Worm (Caenorhabditis elegans) whole organism, L3 larva: ENCODE results near the gene dyf-11.

Experiments
- R02D3.7 ChIP-seq: fragments of 150-350 bp; optimal IDR thresholded peaks from 2 replicates; lab custom pipeline; 2014; ENCODE audit warnings: missing biosample characterization, missing genetic modification characterization
- ZK546.5 ChIP-seq: sonication (generic microtip); optimal IDR thresholded peaks from 2 replicates; lab custom pipeline; 2017; ENCODE audit warnings: missing biosample characterization, missing genetic modification characterization
- aly-2 ChIP-seq: fragments of 150-350 bp; optimal IDR thresholded peaks from 2 replicates; lab custom pipeline; 2014; ENCODE audit warnings: missing biosample characterization, missing genetic modification characterization
- ama-1 ChIP-seq: fragments of 150-350 bp; optimal IDR thresholded peaks from 2 replicates; lab custom pipeline; 2018
- ceh-16 ChIP-seq: sonication (generic microtip); optimal IDR thresholded peaks from 2 replicates; lab custom pipeline; 2017; ENCODE audit warnings: missing biosample characterization, missing genetic modification characterization
- ceh-28 ChIP-seq: fragments of 150-350 bp; optimal IDR thresholded peaks from 2 replicates; lab custom pipeline; 2014; ENCODE audit warnings: missing biosample characterization, missing genetic modification reagents, missing genetic modification characterization
- daf-12 ChIP-seq: fragments of 150-350 bp; optimal IDR thresholded peaks from 2 replicates; lab custom pipeline; 2014; ENCODE audit warnings: missing biosample characterization, missing genetic modification reagents, missing genetic modification characterization
- egl-27 ChIP-seq: sonication (generic microtip); optimal IDR thresholded peaks from 4 replicates; lab custom pipeline; 2017; ENCODE audit warnings: missing biosample characterization, missing genetic modification reagents, missing genetic modification characterization
- egl-5 ChIP-seq: fragments of 150-350 bp; optimal IDR thresholded peaks from 2 replicates; lab custom pipeline; 2017; ENCODE audit warnings: missing biosample characterization, missing genetic modification reagents, missing genetic modification characterization, inconsistent platforms
- elt-1 ChIP-seq: fragments of 150-350 bp; optimal IDR thresholded peaks from 2 replicates; lab custom pipeline; 2014; ENCODE audit warnings: missing biosample characterization, missing genetic modification characterization
- elt-2 ChIP-seq: sonication (generic microtip); optimal IDR thresholded peaks from 2 replicates; lab custom pipeline; 2016; ENCODE audit warnings: missing genetic modification reagents, mild to moderate bottlenecking, missing genetic modification characterization, missing compliant biosample characterization
- elt-3 ChIP-seq, 3 experiments: fragments of 150-350 bp in 1 of 3; sonication (generic microtip) in 2 of 3; optimal IDR thresholded peaks; 2 replicates in 2 of 3; 4 replicates in 1 of 3; lab custom pipeline; 2014 to 2017; ENCODE audit warnings: missing biosample characterization in 3 of 3, missing genetic modification characterization in 3 of 3
- eor-1 ChIP-seq, 2 experiments: fragments of 150-350 bp; optimal IDR thresholded peaks; 2 replicates each; lab custom pipeline; 2014 to 2018; ENCODE audit warnings: missing biosample characterization in 2 of 2, missing genetic modification characterization in 2 of 2
- fkh-10 ChIP-seq: sonication (generic microtip); optimal IDR thresholded peaks from 2 replicates; lab custom pipeline; 2017; ENCODE audit warnings: missing biosample characterization, missing genetic modification reagents, missing genetic modification characterization
- fos-1 ChIP-seq: fragments of 150-350 bp; optimal IDR thresholded peaks from 2 replicates; lab custom pipeline; 2014; ENCODE audit warnings: missing biosample characterization, missing genetic modification characterization
- jun-1 ChIP-seq: fragments of 150-350 bp; optimal IDR thresholded peaks from 2 replicates; lab custom pipeline; 2014; ENCODE audit warnings: missing biosample characterization, missing genetic modification reagents, missing genetic modification characterization
- lsy-12 ChIP-seq: sonication (generic microtip); optimal IDR thresholded peaks from 2 replicates; lab custom pipeline; 2016; ENCODE audit warnings: mild to moderate bottlenecking, missing genetic modification characterization, missing compliant biosample characterization
- mdl-1 ChIP-seq: fragments of 150-350 bp; optimal IDR thresholded peaks from 2 replicates; lab custom pipeline; 2014; ENCODE audit warnings: missing biosample characterization, missing genetic modification characterization
- mml-1 ChIP-seq: fragments of 150-350 bp; sonication (generic microtip); optimal IDR thresholded peaks from 3 replicates; lab custom pipeline; 2014; ENCODE audit warnings: missing biosample characterization, missing genetic modification characterization
- nfya-1 ChIP-seq: sonication (generic microtip); optimal IDR thresholded peaks from 2 replicates; lab custom pipeline; 2017; ENCODE audit warnings: missing genetic modification characterization, mild to moderate bottlenecking, missing compliant biosample characterization, antibody characterized with exemption, moderate library complexity; ENCODE audit not compliant: insufficient read depth
- nhr-11 ChIP-seq: fragments of 150-350 bp; optimal IDR thresholded peaks from 2 replicates; lab custom pipeline; 2014; ENCODE audit warnings: missing biosample characterization, missing genetic modification characterization
- nhr-25 ChIP-seq: sonication (generic microtip); optimal IDR thresholded peaks from 2 replicates; lab custom pipeline; 2017; ENCODE audit warnings: missing biosample characterization, missing genetic modification characterization
- nhr-28 ChIP-seq: fragments of 150-350 bp; optimal IDR thresholded peaks from 2 replicates; lab custom pipeline; 2014; ENCODE audit warnings: missing biosample characterization, missing genetic modification characterization
- nhr-67 ChIP-seq: fragments of 150-350 bp; optimal IDR thresholded peaks from 2 replicates; lab custom pipeline; 2014; ENCODE audit warnings: missing biosample characterization, missing genetic modification characterization
- nhr-76 ChIP-seq: fragments of 150-350 bp; sonication (generic microtip); optimal IDR thresholded peaks from 5 replicates; lab custom pipeline; 2014; ENCODE audit warnings: missing biosample characterization, missing genetic modification characterization
- nhr-77 ChIP-seq: fragments of 150-350 bp; optimal IDR thresholded peaks from 2 replicates; lab custom pipeline; 2014; ENCODE audit warnings: missing biosample characterization, missing genetic modification characterization
- pha-4 ChIP-seq: fragments of 150-350 bp; optimal IDR thresholded peaks from 2 replicates; lab custom pipeline; 2014; ENCODE audit warnings: missing biosample characterization, missing genetic modification reagents, missing genetic modification characterization
- pqm-1 ChIP-seq: fragments of 150-350 bp; optimal IDR thresholded peaks from 2 replicates; lab custom pipeline; 2017; ENCODE audit warnings: missing biosample characterization, missing genetic modification characterization, inconsistent platforms
- skn-1 ChIP-seq: fragments of 150-350 bp; optimal IDR thresholded peaks from 2 replicates; lab custom pipeline; 2014; ENCODE audit warnings: missing biosample characterization, missing genetic modification characterization
- snpc-4 ChIP-seq: fragments of 150-350 bp; optimal IDR thresholded peaks from 2 replicates; lab custom pipeline; 2014; ENCODE audit warnings: missing biosample characterization, missing genetic modification characterization
- zag-1 ChIP-seq: fragments of 150-350 bp; optimal IDR thresholded peaks from 2 replicates; lab custom pipeline; 2014; ENCODE audit warnings: missing biosample characterization, missing genetic modification characterization
- ztf-11 ChIP-seq: fragments of 150-350 bp; optimal IDR thresholded peaks from 2 replicates; lab custom pipeline; 2014; ENCODE audit warnings: missing biosample characterization, missing genetic modification characterization
- ztf-4 ChIP-seq: fragments of 150-350 bp; optimal IDR thresholded peaks from 2 replicates; lab custom pipeline; 2014; ENCODE audit warnings: missing biosample characterization, missing genetic modification characterization

The dyf-11 gene

ce11 chrX:806515-806914, 43.0 kb downstream of the dyf-11 start (continued):
- TF ChIP-seq fos-1 (tag; lab: Kevin White, UChicago) (peak; percentile 97), nhr-11 (peak; percentile 96), nhr-67 (tag; lab: Kevin White, UChicago) (peak; percentile 70), egl-5 (tag; lab: Kevin White, UChicago) (peak; percentile 99), eor-1 (tag; optimal IDR thresholded peaks at IDR 0.05; lab: Kevin White, UChicago) (peak in 1 of 2 experiments; percentile 78), mdl-1 (peak; percentile 80), ceh-28 (tag; lab: Kevin White, UChicago) (peak; percentile 98), daf-12 (tag; lab: Kevin White, UChicago) (peak; percentile 84), egl-27 (tag; lab: Kevin White, UChicago) (peak; percentile 94), zag-1 (tag; lab: Kevin White, UChicago) (peak; percentile 91), mml-1 (tag; lab: Kevin White, UChicago) (no peak), nhr-77 (tag; lab: Kevin White, UChicago) (peak; percentile 98), snpc-4 (tag; lab: Kevin White, UChicago) (peak; percentile 95), nhr-25 (tag; lab: Kevin White, UChicago) (peak; percentile 97), ztf-4 (tag; lab: Kevin White, UChicago) (peak; percentile 88), R02D3.7 (peak; percentile 92), elt-2 (peak; percentile 88)
- TF ChIP-seq, all 47 proteins: peak for 45

- no peak for TF ChIP-seq ztf-11 (tag; lab: Kevin White, UChicago)
- TF ChIP-seq fos-1 (tag; lab: Kevin White, UChicago) = no peak
- TF ChIP-seq, all 47 proteins: peak for 0
Measured at ce11 chrX:810694-811093, 47.1 kb downstream of the dyf-11 start, which contains the start of gene F25E2.2. Gene F25E2.2 (minus strand): TSS chrX:810794.

ce11 chrX:812264-812663, 48.7 kb downstream of the dyf-11 start:
- TF ChIP-seq mdl-1 = no peak
- TF ChIP-seq nfya-1 (tag; lab: Kevin White, UChicago) = no peak
- no peak for TF ChIP-seq nhr-67 (tag; lab: Kevin White, UChicago)
- TF ChIP-seq egl-27 (tag; lab: Kevin White, UChicago) = no peak
- no peak for TF ChIP-seq lsy-12

- TF ChIP-seq pqm-1 (tag; lab: Kevin White, UChicago) = no peak
- no peak for TF ChIP-seq mml-1 (tag; lab: Kevin White, UChicago)
- TF ChIP-seq ztf-4 (tag; lab: Kevin White, UChicago) = no peak
- no peak for TF ChIP-seq aly-2 (tag; lab: Kevin White, UChicago)
- no peak for TF ChIP-seq elt-1 (tag; lab: Kevin White, UChicago)
- TF ChIP-seq nhr-77 (tag; lab: Kevin White, UChicago) = no peak
- no peak for TF ChIP-seq nhr-67 (tag; lab: Kevin White, UChicago)
- TF ChIP-seq nfya-1 (tag; lab: Kevin White, UChicago) = no peak
- TF ChIP-seq fkh-10 = no peak
- TF ChIP-seq lsy-12 = no peak
- TF ChIP-seq egl-27 (tag; lab: Kevin White, UChicago) = no peak
- no peak for TF ChIP-seq skn-1
- TF ChIP-seq ceh-16 = no peak
- TF ChIP-seq ama-1 (lab: Kevin White, UChicago) = no peak
- TF ChIP-seq fos-1 (tag; lab: Kevin White, UChicago) = no peak
- no peak for TF ChIP-seq elt-2
- no peak for TF ChIP-seq ZK546.5 (tag; lab: Kevin White, UChicago)
Measured at ce11 chrX:813063-813462, 49.5 kb downstream of the dyf-11 start, which contains the start of gene F25E2.3. Gene F25E2.3 (minus strand): TSS chrX:813163.

- TF ChIP-seq nhr-77 (tag; lab: Kevin White, UChicago) (no peak), nhr-76 (no peak), pqm-1 (tag; lab: Kevin White, UChicago) (peak; percentile 74), pha-4 (peak; percentile 8), R02D3.7 (no peak), elt-3 (tag; optimal IDR thresholded peaks at IDR 0.05; lab: Kevin White, UChicago) (no peak), fos-1 (tag; lab: Kevin White, UChicago) (no peak), elt-2 (peak; percentile 87), ama-1 (lab: Kevin White, UChicago) (no peak), jun-1 (tag; lab: Kevin White, UChicago) (no peak), nhr-28 (tag; lab: Kevin White, UChicago) (no peak)
Measured at ce11 chrX:815929-816328, 52.4 kb downstream of the dyf-11 start, which contains the start of gene ifd-2. Gene ifd-2 (minus strand): TSS chrX:815929.
